Fruit fly (Drosophila melanogaster) whole organism, embryonic: ENCODE data around the gene CG46387.

ENCODE experiments used
- BEAF-32 ChIP-seq: fragments of 200-800 bp; sonication (Bioruptor generic); optimal IDR thresholded peaks from 3 replicates; lab custom pipeline; 2017; ENCODE audit warnings: missing biosample characterization, missing genetic modification characterization, mild to moderate bottlenecking, moderate library complexity, missing genetic modification reagents
- CrebB ChIP-seq: fragments of 200-800 bp; sonication (Bioruptor generic); optimal IDR thresholded peaks from 3 replicates; lab custom pipeline; 2018; ENCODE audit warnings: missing biosample characterization, mild to moderate bottlenecking, missing genetic modification characterization
- Dad ChIP-seq: fragments of 200-800 bp; sonication (Bioruptor generic); optimal IDR thresholded peaks from 3 replicates; lab custom pipeline; 2016; ENCODE audit warnings: missing biosample characterization, missing genetic modification characterization
- Hr78 ChIP-seq, 2 experiments: fragments of 200-800 bp in 1 of 2; fragments of >200 bp in 1 of 2; sonication (Bioruptor generic) in 1 of 2; optimal IDR thresholded peaks; 2 replicates each; lab custom pipeline; 2017 to 2019; ENCODE audit warnings: missing biosample characterization in 2 of 2, missing genetic modification characterization in 2 of 2, mild to moderate bottlenecking in 1 of 2, moderate library complexity in 1 of 2
- corto ChIP-seq: fragments of 200-800 bp; sonication (Bioruptor generic); optimal IDR thresholded peaks from 2 replicates; lab custom pipeline; 2016; ENCODE audit warnings: missing biosample characterization, mild to moderate bottlenecking, missing genetic modification characterization, moderate library complexity
- hb ChIP-seq: fragments of 200-800 bp; sonication (Bioruptor generic); IDR thresholded peaks from 3 replicates; pipeline ENCODE4 v1.3.6; 2022; ENCODE audit warnings: missing biosample characterization, missing genetic modification characterization; ENCODE audit not compliant: partially characterized antibody
- repo ChIP-seq: fragments of 200-800 bp; sonication (Bioruptor generic); optimal IDR thresholded peaks from 2 replicates; lab custom pipeline; 2016; ENCODE audit warnings: missing biosample characterization, missing genetic modification characterization
- wor ChIP-seq: fragments of 200-800 bp; sonication (Bioruptor generic); IDR thresholded peaks from 2 replicates; pipeline ENCODE4 v1.3.6; 2022; ENCODE audit warnings: missing biosample characterization, missing genetic modification characterization

DNA sequence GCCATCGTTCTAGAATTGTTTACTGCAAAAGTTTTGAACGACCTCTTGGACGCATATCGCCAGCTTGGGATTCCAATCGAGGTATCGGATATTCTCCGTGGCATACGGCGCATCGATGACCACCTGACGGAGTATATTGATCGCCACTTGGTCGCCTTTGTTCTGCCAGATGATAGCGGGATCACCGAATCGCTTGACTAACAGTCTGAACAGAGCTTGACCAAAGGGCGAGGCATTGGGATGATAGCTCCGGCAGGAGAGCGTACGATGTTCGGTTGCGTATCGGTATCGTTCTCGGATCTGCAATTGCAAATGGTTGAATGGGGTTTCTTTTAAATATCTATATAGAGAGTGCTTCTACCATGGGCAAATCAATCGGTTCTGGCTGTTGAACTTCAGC, 4.4 kb upstream of the CG46387 start:
- TF ChIP-seq wor (GFP tag; lab: Robert Waterston, UW) (no peak), hb (GFP tag; lab: Robert Waterston, UW) (no peak), Hr78 (GFP tag; optimal IDR thresholded peaks at IDR 0.05; lab: Kevin White, UChicago) (no peak), corto (no peak), BEAF-32 (GFP tag; lab: Kevin White, UChicago) (no peak), repo (GFP tag; lab: Kevin White, UChicago) (no peak), Dad (GFP tag; lab: Kevin White, UChicago) (no peak), CrebB (tag; lab: Kevin White, UChicago) (no peak)
